Worm (Caenorhabditis elegans): ENCODE results near the gene phy-3.

DNA sequence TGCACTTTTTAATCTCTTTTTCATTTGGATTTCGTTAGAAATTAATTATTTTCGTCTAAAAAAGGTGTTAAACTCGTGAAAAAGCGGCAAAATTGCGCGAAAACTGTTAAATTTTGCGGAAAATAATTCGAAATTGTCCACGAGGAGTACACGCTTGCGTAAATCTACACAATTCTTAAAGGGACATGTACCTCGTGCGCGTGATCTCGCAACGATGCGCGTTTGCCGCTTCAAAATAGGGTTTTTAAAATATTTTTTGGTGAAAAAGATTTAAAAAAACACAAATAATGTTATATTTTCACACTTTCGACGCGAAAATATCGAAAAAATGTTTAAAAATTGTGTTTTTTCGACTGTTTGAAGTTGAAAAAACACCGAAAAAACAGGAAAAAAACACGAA lies 39.7 kb upstream of the phy-3 start:
- TF ChIP-seq ZK546.5 (tag; optimal IDR thresholded peaks at IDR 0.05) (no peak), ztf-11 (tag; optimal IDR thresholded peaks at IDR 0.05) (no peak)

All from whole organism, L4 larva.